Worm (Caenorhabditis elegans) whole organism, L3 larva: Measurements from ENCODE around the gene dhrs-4.

Experiments used
- ama-1 ChIP-seq: fragments of 150-350 bp; optimal IDR thresholded peaks from 2 replicates; lab custom pipeline; 2018
- ceh-82 ChIP-seq: fragments of 150-350 bp; optimal IDR thresholded peaks from 2 replicates; lab custom pipeline; 2014; ENCODE audit warnings: missing biosample characterization, missing genetic modification characterization
- egl-27 ChIP-seq: sonication (generic microtip); optimal IDR thresholded peaks from 4 replicates; lab custom pipeline; 2017; ENCODE audit warnings: missing biosample characterization, missing genetic modification reagents, missing genetic modification characterization
- fkh-10 ChIP-seq: sonication (generic microtip); optimal IDR thresholded peaks from 2 replicates; lab custom pipeline; 2017; ENCODE audit warnings: missing biosample characterization, missing genetic modification reagents, missing genetic modification characterization
- fos-1 ChIP-seq: fragments of 150-350 bp; optimal IDR thresholded peaks from 2 replicates; lab custom pipeline; 2014; ENCODE audit warnings: missing biosample characterization, missing genetic modification characterization
- lin-15B ChIP-seq: fragments of 150-350 bp; optimal IDR thresholded peaks from 2 replicates; lab custom pipeline; 2014; ENCODE audit warnings: missing biosample characterization, missing genetic modification characterization
- lin-39 ChIP-seq: fragments of 150-350 bp; optimal IDR thresholded peaks from 2 replicates; lab custom pipeline; 2018; ENCODE audit warnings: missing biosample characterization, missing genetic modification reagents, missing genetic modification characterization
- pha-4 ChIP-seq: fragments of 150-350 bp; optimal IDR thresholded peaks from 2 replicates; lab custom pipeline; 2014; ENCODE audit warnings: missing biosample characterization, missing genetic modification reagents, missing genetic modification characterization
- pqm-1 ChIP-seq: fragments of 150-350 bp; optimal IDR thresholded peaks from 2 replicates; lab custom pipeline; 2017; ENCODE audit warnings: missing biosample characterization, missing genetic modification characterization, inconsistent platforms
- unc-62 ChIP-seq: fragments of 150-350 bp; sonication (generic microtip); optimal IDR thresholded peaks from 4 replicates; lab custom pipeline; 2014; ENCODE audit warnings: missing biosample characterization, missing genetic modification reagents, missing genetic modification characterization

- TF ChIP-seq fkh-10 (GFP tag; lab: Kevin White, UChicago) (no peak), egl-27 (tag; lab: Kevin White, UChicago) (no peak), unc-62 (GFP tag; lab: Kevin White, UChicago) (no peak), ceh-82 (no peak), lin-15B (peak; percentile 58), pha-4 (tag; lab: Kevin White, UChicago) (peak; percentile 71), fos-1 (tag; lab: Kevin White, UChicago) (no peak), ama-1 (lab: Kevin White, UChicago) (peak; percentile 72), pqm-1 (tag; lab: Kevin White, UChicago) (peak; percentile 22), lin-39 (peak; percentile 4)
Measured at ce11 chrV:12950812-12951528, 28.6 kb downstream of the dhrs-4 start, which contains the start of the genes T16G1.9 and T16G1.18.
